Fruit fly (Drosophila melanogaster) whole organism, wandering third instar larva: ENCODE data around the gene CG12301.

Experiments used
- Abd-B ChIP-seq: fragments of >200 bp; optimal IDR thresholded peaks from 2 replicates; lab custom pipeline; 2017; ENCODE audit warnings: missing biosample characterization, missing genetic modification characterization
- CG32264 ChIP-seq: fragments of 200-800 bp; sonication (Bioruptor generic); optimal IDR thresholded peaks from 2 replicates; lab custom pipeline; 2016; ENCODE audit warnings: missing biosample characterization, missing genetic modification characterization
- CG9705 ChIP-seq: fragments of 200-800 bp; sonication (Bioruptor generic); optimal IDR thresholded peaks from 2 replicates; lab custom pipeline; 2018; ENCODE audit warnings: missing biosample characterization, mild to moderate bottlenecking, missing genetic modification characterization
- CrebA ChIP-seq: fragments of 200-800 bp; sonication (Bioruptor generic); optimal IDR thresholded peaks from 2 replicates; lab custom pipeline; 2016; ENCODE audit warnings: missing biosample characterization, mild to moderate bottlenecking, missing genetic modification characterization, borderline replicate concordance
- Dfd ChIP-seq: fragments of >200 bp; optimal IDR thresholded peaks from 2 replicates; lab custom pipeline; 2017; ENCODE audit warnings: missing biosample characterization, missing genetic modification characterization
- Dif ChIP-seq: fragments of 200-275, 200-300 bp; sonication (Bioruptor generic); optimal IDR thresholded peaks from 2 replicates; lab custom pipeline; 2018; ENCODE audit warnings: missing biosample characterization, missing genetic modification characterization; ENCODE audit not compliant: partially characterized antibody
- HLH106 ChIP-seq: fragments of 200-800 bp; optimal IDR thresholded peaks from 3 replicates; lab custom pipeline; 2019; ENCODE audit warnings: missing biosample characterization, mild to moderate bottlenecking, missing genetic modification characterization, moderate library complexity
- Hnf4 ChIP-seq: fragments of 200-800 bp; sonication (Bioruptor generic); optimal IDR thresholded peaks from 2 replicates; lab custom pipeline; 2016; ENCODE audit warnings: missing biosample characterization, mild to moderate bottlenecking, missing genetic modification characterization
- Hr78 ChIP-seq: fragments of >200 bp; optimal IDR thresholded peaks from 2 replicates; lab custom pipeline; 2017; ENCODE audit warnings: missing biosample characterization, missing genetic modification characterization
- Hr83 ChIP-seq: fragments of 200-300 bp; sonication (Bioruptor generic); optimal IDR thresholded peaks from 2 replicates; lab custom pipeline; 2016; ENCODE audit warnings: missing biosample characterization, mild to moderate bottlenecking, missing genetic modification characterization, moderate library complexity; ENCODE audit not compliant: poor library complexity, severe bottlenecking
- Jra ChIP-seq: sonication (Bioruptor generic); optimal IDR thresholded peaks from 2 replicates; lab custom pipeline; 2016; ENCODE audit warnings: missing biosample characterization, missing genetic modification characterization
- Mio ChIP-seq: sonication (Bioruptor generic); optimal IDR thresholded peaks from 2 replicates; lab custom pipeline; 2016; ENCODE audit warnings: missing biosample characterization, missing genetic modification characterization
- Myc ChIP-seq: fragments of >200 bp; optimal IDR thresholded peaks from 2 replicates; lab custom pipeline; 2017
- OdsH ChIP-seq: fragments of 200-800 bp; sonication (Bioruptor generic); optimal IDR thresholded peaks from 2 replicates; lab custom pipeline; 2016; ENCODE audit warnings: missing biosample characterization, mild to moderate bottlenecking, missing genetic modification characterization
- Rel ChIP-seq, 2 experiments: fragments of 200-800 bp; sonication (Bioruptor generic) in 1 of 2; optimal IDR thresholded peaks; 2 replicates in 1 of 2; 3 replicates in 1 of 2; lab custom pipeline; 2016 to 2019; ENCODE audit warnings: mild to moderate bottlenecking in 2 of 2, missing biosample characterization in 2 of 2, missing genetic modification characterization in 2 of 2, moderate library complexity in 1 of 2
- Sp1 ChIP-seq: fragments of 200-800 bp; sonication (Bioruptor generic); optimal IDR thresholded peaks from 3 replicates; lab custom pipeline; 2019; ENCODE audit warnings: missing biosample characterization, mild to moderate bottlenecking, missing genetic modification characterization, moderate library complexity
- br ChIP-seq: fragments of 200-800 bp; sonication (Bioruptor generic); optimal IDR thresholded peaks from 2 replicates; lab custom pipeline; 2016; ENCODE audit warnings: missing biosample characterization, missing genetic modification characterization
- brk ChIP-seq: fragments of 200-800 bp; sonication (Bioruptor generic); optimal IDR thresholded peaks from 2 replicates; lab custom pipeline; 2016; ENCODE audit warnings: missing biosample characterization, mild to moderate bottlenecking, missing genetic modification characterization
- dmrt93B ChIP-seq: fragments of 200-800 bp; sonication (Bioruptor generic); optimal IDR thresholded peaks from 2 replicates; lab custom pipeline; 2018; ENCODE audit warnings: missing biosample characterization, mild to moderate bottlenecking, missing genetic modification characterization
- dsf ChIP-seq: sonication (Bioruptor generic); optimal IDR thresholded peaks from 2 replicates; lab custom pipeline; 2016; ENCODE audit warnings: missing biosample characterization, missing genetic modification characterization, borderline replicate concordance
- ey ChIP-seq: fragments of 200-800 bp; sonication (Bioruptor generic); optimal IDR thresholded peaks from 2 replicates; lab custom pipeline; 2016; ENCODE audit warnings: missing biosample characterization, missing genetic modification characterization
- foxo ChIP-seq, 2 experiments: fragments of 200-800 bp; sonication (Bioruptor generic); optimal IDR thresholded peaks; 2 replicates in 1 of 2; 3 replicates in 1 of 2; lab custom pipeline; 2016 to 2017; ENCODE audit warnings: missing biosample characterization in 2 of 2, missing genetic modification characterization in 2 of 2
- fru ChIP-seq: fragments of 200-800 bp; sonication (Bioruptor generic); optimal IDR thresholded peaks from 3 replicates; lab custom pipeline; 2016; ENCODE audit warnings: missing biosample characterization, mild to moderate bottlenecking, missing genetic modification characterization
- h ChIP-seq: fragments of 200-800 bp; sonication (Bioruptor generic); optimal IDR thresholded peaks from 3 replicates; lab custom pipeline; 2016; ENCODE audit warnings: missing biosample characterization, mild to moderate bottlenecking, missing genetic modification characterization
- jim ChIP-seq: fragments of 175-275, 200-325 bp; sonication (Bioruptor generic); optimal IDR thresholded peaks from 2 replicates; lab custom pipeline; 2016; ENCODE audit warnings: missing biosample characterization, mild to moderate bottlenecking, missing genetic modification characterization
- lola ChIP-seq: fragments of >200 bp; optimal IDR thresholded peaks from 2 replicates; lab custom pipeline; 2017; ENCODE audit warnings: missing biosample characterization, missing genetic modification characterization
- pan ChIP-seq: fragments of >200 bp; optimal IDR thresholded peaks from 2 replicates; lab custom pipeline; 2017
- rgr ChIP-seq: fragments of 200-800 bp; sonication (Bioruptor generic); optimal IDR thresholded peaks from 3 replicates; lab custom pipeline; 2016; ENCODE audit warnings: missing biosample characterization, mild to moderate bottlenecking, missing genetic modification characterization
- sage ChIP-seq: fragments of 200-800 bp; sonication (Bioruptor generic); optimal IDR thresholded peaks from 2 replicates; lab custom pipeline; 2016; ENCODE audit warnings: missing biosample characterization, mild to moderate bottlenecking, missing genetic modification characterization
- sv ChIP-seq: fragments of 200-800 bp; sonication (Bioruptor generic); optimal IDR thresholded peaks from 3 replicates; lab custom pipeline; 2016; ENCODE audit warnings: missing biosample characterization, missing genetic modification characterization
- tai ChIP-seq: sonication (Bioruptor generic); optimal IDR thresholded peaks from 2 replicates; lab custom pipeline; 2016; ENCODE audit warnings: missing biosample characterization, missing genetic modification characterization
- usp ChIP-seq: fragments of >200 bp; optimal IDR thresholded peaks from 2 replicates; lab custom pipeline; 2017; ENCODE audit warnings: missing biosample characterization, missing genetic modification characterization
- woc ChIP-seq: sonication (Bioruptor generic); optimal IDR thresholded peaks from 2 replicates; lab custom pipeline; 2016; ENCODE audit warnings: missing biosample characterization, mild to moderate bottlenecking, missing genetic modification characterization

CG12301 gene

DNA sequence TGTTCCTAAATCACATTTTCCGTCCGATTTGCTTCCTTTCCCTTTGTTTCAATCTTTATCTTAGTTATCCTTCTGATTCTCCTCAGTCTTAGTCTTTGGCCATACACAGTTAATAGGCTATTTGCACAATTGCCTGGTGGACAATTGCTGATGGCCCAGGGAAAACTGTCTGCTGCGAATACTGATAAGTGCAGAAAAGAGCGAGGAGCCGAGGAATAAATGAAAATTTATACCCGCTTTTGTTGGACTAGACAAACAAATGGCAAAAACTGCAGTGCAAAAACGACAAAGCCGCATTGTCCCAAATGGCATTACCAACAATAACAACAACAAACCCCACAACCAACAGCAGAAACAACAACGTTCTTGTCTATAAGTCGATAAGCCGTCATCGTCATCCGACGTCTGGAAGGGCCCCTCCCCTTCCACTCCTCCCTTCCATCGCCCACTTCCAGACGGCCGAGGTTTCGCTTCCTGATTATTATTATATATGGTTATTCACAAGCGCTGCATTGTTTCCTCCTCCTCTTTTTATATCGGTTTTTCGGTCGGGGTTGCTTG, 13.6 kb downstream of the CG12301 start:
- TF ChIP-seq Mio (no peak), CG9705 (no peak), Rel (GFP tag; optimal IDR thresholded peaks at IDR 0.05; lab: Kevin White, UChicago) (no peak), Rel (tag; optimal IDR thresholded peaks at IDR 0.05; lab: Kevin White, UChicago) (peak; percentile 17), usp (GFP tag; lab: Kevin White, UChicago) (no peak), woc (GFP tag; lab: Kevin White, UChicago) (no peak), Abd-B (GFP tag; lab: Kevin White, UChicago) (no peak), Dif (no peak), Hnf4 (GFP tag; lab: Kevin White, UChicago) (no peak), OdsH (no peak), pan (no peak), br (peak; percentile 27), dsf (GFP tag; lab: Kevin White, UChicago) (no peak), HLH106 (tag; lab: Kevin White, UChicago) (no peak)

DNA sequence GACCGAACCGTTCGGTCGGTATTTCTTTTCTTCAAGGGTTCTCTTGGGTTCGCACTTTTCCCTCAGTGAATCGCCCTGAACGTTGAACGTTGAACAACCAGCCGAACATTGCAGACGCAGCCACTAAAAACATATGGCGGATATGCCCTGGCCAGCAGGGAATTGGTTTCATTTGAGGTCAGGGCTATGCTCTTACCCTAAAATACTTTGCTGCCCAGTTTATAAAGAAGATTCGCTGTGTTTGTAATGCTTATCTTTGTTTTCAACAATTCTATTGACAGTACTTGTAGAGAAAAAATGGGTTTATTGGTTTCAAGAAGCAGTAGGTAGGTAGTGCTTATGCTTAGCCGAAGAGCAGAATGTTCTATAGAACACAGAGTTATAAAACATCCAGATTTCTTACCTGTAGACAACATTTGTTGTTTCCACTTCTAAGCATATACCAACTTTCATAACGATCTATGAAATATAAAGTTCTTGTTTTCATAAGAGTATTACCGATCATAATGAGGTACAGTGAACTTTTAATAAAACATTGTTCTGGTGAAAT, 14.7 kb downstream of the CG12301 start:
- TF ChIP-seq Jra (GFP tag; lab: Kevin White, UChicago) = no peak
- TF ChIP-seq tai (GFP tag; lab: Kevin White, UChicago) = no peak
- no peak for TF ChIP-seq Hnf4 (GFP tag; lab: Kevin White, UChicago)
- no peak for TF ChIP-seq Mio
- TF ChIP-seq dmrt93B (GFP tag; lab: Kevin White, UChicago) = no peak
- no peak for TF ChIP-seq dsf (GFP tag; lab: Kevin White, UChicago)
- TF ChIP-seq Rel (GFP tag; optimal IDR thresholded peaks at IDR 0.05; lab: Kevin White, UChicago) = no peak
- TF ChIP-seq Rel (tag; optimal IDR thresholded peaks at IDR 0.05; lab: Kevin White, UChicago) = no peak
- TF ChIP-seq CG32264 (GFP tag; lab: Kevin White, UChicago) = no peak
- TF ChIP-seq ey = no peak
- TF ChIP-seq h (GFP tag; lab: Kevin White, UChicago) = no peak
- TF ChIP-seq Hr78 (GFP tag; lab: Kevin White, UChicago) = no peak
- TF ChIP-seq HLH106 (tag; lab: Kevin White, UChicago) = no peak
- no peak for TF ChIP-seq lola (GFP tag; lab: Kevin White, UChicago)
- no peak for TF ChIP-seq sage (GFP tag; lab: Kevin White, UChicago)
- TF ChIP-seq Abd-B (GFP tag; lab: Kevin White, UChicago) = no peak
- no peak for TF ChIP-seq foxo (GFP tag; optimal IDR thresholded peaks at IDR 0.05; lab: Kevin White, UChicago)
- TF ChIP-seq Dif = no peak
- TF ChIP-seq sv (GFP tag; lab: Kevin White, UChicago) = no peak
- TF ChIP-seq pan = no peak

DNA sequence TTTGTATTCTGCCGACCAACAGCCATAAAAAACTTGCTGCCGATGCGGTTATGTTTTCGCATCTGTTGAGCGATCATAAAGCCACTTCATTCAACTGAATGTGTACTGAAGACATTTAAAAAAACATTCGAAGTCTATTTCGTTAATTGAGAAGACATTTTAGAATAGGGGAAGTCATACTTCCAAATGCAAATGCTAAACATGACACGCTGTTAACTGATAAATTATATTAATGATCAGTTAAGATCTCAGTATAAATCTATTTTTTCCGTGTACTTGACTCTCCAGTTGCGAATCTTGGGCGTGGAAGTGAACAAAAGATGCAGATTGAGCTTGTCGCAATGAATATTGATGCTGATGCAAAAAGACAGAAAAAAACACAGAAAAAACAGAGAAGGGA, 15.4 kb downstream of the CG12301 start:
- TF ChIP-seq Myc (no peak), Hr83 (no peak), woc (GFP tag; lab: Kevin White, UChicago) (no peak), dmrt93B (GFP tag; lab: Kevin White, UChicago) (no peak), dsf (GFP tag; lab: Kevin White, UChicago) (no peak), Dfd (GFP tag; lab: Kevin White, UChicago) (no peak), h (GFP tag; lab: Kevin White, UChicago) (no peak), Mio (no peak), jim (no peak), HLH106 (tag; lab: Kevin White, UChicago) (no peak), fru (GFP tag; lab: Kevin White, UChicago) (no peak), brk (no peak), CrebA (no peak)

DNA sequence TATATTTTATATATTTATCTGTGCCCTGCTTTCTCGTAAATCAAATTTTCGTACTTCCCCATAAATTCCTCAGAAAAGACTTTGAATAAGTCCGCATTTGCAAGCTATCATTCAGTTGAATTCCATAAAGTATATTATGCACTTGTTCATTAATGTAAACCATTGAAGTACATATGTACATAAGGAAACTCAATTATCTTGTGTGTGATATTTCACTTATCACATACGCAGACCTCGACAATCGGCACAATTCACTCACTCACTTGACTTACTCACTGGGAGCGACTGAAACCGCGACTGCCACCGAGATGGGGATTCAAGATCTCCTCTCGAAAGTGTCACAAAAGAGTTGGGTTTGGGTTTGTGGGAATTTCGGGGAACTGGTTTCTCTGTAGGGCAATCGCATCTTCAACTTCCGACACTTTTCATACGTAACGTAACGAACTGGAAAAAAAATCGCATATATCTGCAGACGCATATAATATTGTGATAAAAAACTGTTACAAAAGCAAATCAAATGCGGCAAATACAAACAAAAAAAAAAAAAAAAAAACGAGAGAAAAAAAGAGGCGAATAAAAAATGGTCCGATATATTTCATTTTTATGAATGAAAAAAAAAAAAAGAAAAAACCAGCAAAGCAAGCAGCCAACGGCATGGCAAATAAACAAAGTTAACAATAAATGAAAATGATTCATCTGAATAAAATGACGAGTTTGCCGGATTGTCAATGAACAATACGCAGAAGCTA, 16.6 kb downstream of the CG12301 start:
- TF ChIP-seq Rel (GFP tag; optimal IDR thresholded peaks at IDR 0.05; lab: Kevin White, UChicago) (no peak), Rel (tag; optimal IDR thresholded peaks at IDR 0.05; lab: Kevin White, UChicago) (peak; percentile 63), Hr78 (GFP tag; lab: Kevin White, UChicago) (no peak), h (GFP tag; lab: Kevin White, UChicago) (peak; percentile 12), rgr (peak; percentile 17), Sp1 (peak; percentile 17)
